Fruit fly (Drosophila melanogaster) whole organism, embryonic: ENCODE results near the gene CG43052.

Experiments
- CG10366 ChIP-seq: fragments of 200-800 bp; sonication (Bioruptor generic); IDR thresholded peaks from 2 replicates; pipeline ENCODE4 v1.3.6; 2022; ENCODE audit warnings: missing biosample characterization, missing genetic modification characterization
- CG12236 ChIP-seq: fragments of 200-800 bp; sonication (Bioruptor generic); optimal IDR thresholded peaks from 2 replicates; lab custom pipeline; 2016; ENCODE audit warnings: missing biosample characterization, missing genetic modification characterization
- CG6813 ChIP-seq: fragments of 200-800 bp; sonication (Bioruptor generic); optimal IDR thresholded peaks from 2 replicates; lab custom pipeline; 2017; ENCODE audit warnings: missing biosample characterization, missing genetic modification characterization, mild to moderate bottlenecking, moderate library complexity, missing genetic modification reagents
- Hr78 ChIP-seq, 2 experiments: fragments of 200-800 bp in 1 of 2; fragments of >200 bp in 1 of 2; sonication (Bioruptor generic) in 1 of 2; optimal IDR thresholded peaks; 2 replicates each; lab custom pipeline; 2017 to 2019; ENCODE audit warnings: missing biosample characterization in 2 of 2, missing genetic modification characterization in 2 of 2, mild to moderate bottlenecking in 1 of 2, moderate library complexity in 1 of 2
- Mrtf ChIP-seq: fragments of 200-800 bp; sonication (Bioruptor generic); IDR thresholded peaks from 3 replicates; pipeline ENCODE4 v1.3.6; 2022; ENCODE audit warnings: missing biosample characterization, missing genetic modification characterization
- chif ChIP-seq, 2 experiments: fragments of 200-800 bp; sonication (Bioruptor generic); optimal IDR thresholded peaks; 3 replicates each; lab custom pipeline; 2016; ENCODE audit warnings: missing biosample characterization in 2 of 2, missing genetic modification characterization in 2 of 2
- dm ChIP-seq: fragments of 200-800 bp; sonication (Bioruptor generic); optimal IDR thresholded peaks from 3 replicates; lab custom pipeline; 2016; ENCODE audit warnings: missing biosample characterization, missing genetic modification characterization
- peb ChIP-seq: fragments of 200-800 bp; sonication (Bioruptor generic); IDR thresholded peaks from 2 replicates; pipeline ENCODE4 v1.3.6; 2022; ENCODE audit warnings: missing biosample characterization, missing genetic modification characterization
- pita ChIP-seq: fragments of 200-800 bp; sonication (Bioruptor generic); optimal IDR thresholded peaks from 2 replicates; lab custom pipeline; 2017; ENCODE audit warnings: missing biosample characterization, mild to moderate bottlenecking, missing genetic modification characterization
- row ChIP-seq: fragments of 200-800 bp; sonication (Bioruptor generic); IDR thresholded peaks from 3 replicates; pipeline ENCODE4 v1.3.6; 2022; ENCODE audit warnings: missing biosample characterization, missing genetic modification characterization
- so ChIP-seq: fragments of 200-800 bp; sonication (Bioruptor generic); IDR thresholded peaks from 3 replicates; pipeline ENCODE4 v1.3.6; 2022; ENCODE audit warnings: missing biosample characterization, missing genetic modification characterization
- ssp ChIP-seq: fragments of 200-800 bp; sonication (Bioruptor generic); IDR thresholded peaks from 2 replicates; pipeline ENCODE4 v1.3.6; 2022; ENCODE audit warnings: missing biosample characterization, missing genetic modification characterization
- toy ChIP-seq: fragments of 200-800 bp; sonication (Bioruptor generic); IDR thresholded peaks from 2 replicates; pipeline ENCODE4 v1.3.6; 2022; ENCODE audit warnings: missing biosample characterization, missing genetic modification characterization
- vnd ChIP-seq: fragments of 200-800 bp; sonication (Bioruptor generic); IDR thresholded peaks from 3 replicates; pipeline ENCODE4 v1.3.6; 2022; ENCODE audit warnings: missing biosample characterization, missing genetic modification characterization; ENCODE audit not compliant: partially characterized antibody

- no peak for TF ChIP-seq chif (GFP tag; optimal IDR thresholded peaks at IDR 0.05; lab: Kevin White, UChicago)
- no peak for TF ChIP-seq CG12236 (GFP tag; lab: Kevin White, UChicago)
- TF ChIP-seq CG6813: no peak
- no peak for TF ChIP-seq row
- TF ChIP-seq CG10366 (GFP tag; lab: Robert Waterston, UW): no peak
- no peak for TF ChIP-seq peb (GFP tag; lab: Robert Waterston, UW)
- TF ChIP-seq pita: no peak
- no peak for TF ChIP-seq toy (GFP tag; lab: Robert Waterston, UW)
- TF ChIP-seq Mrtf (GFP tag; lab: Robert Waterston, UW): no peak
- no peak for TF ChIP-seq ssp (GFP tag; lab: Robert Waterston, UW)
- TF ChIP-seq dm: no peak
- TF ChIP-seq Hr78 (GFP tag; optimal IDR thresholded peaks at IDR 0.05; lab: Kevin White, UChicago): no peak
- no peak for TF ChIP-seq vnd (GFP tag; lab: Robert Waterston, UW)
- no peak for TF ChIP-seq so
Observed at dm6 chr2L:14351441-14352127, at the start of gene CG43052.
